Fruit fly (Drosophila melanogaster) S2 (cell line): ENCODE data around the gene CG15743.

Experiments used
- CG8478 ChIP-seq: fragments of >200 bp; optimal IDR thresholded peaks from 2 replicates; lab custom pipeline; 2018
- CTCF ChIP-seq, 2 experiments: fragments of >200 bp; optimal IDR thresholded peaks; 2 replicates each; lab custom pipeline; 2018

dm6 chrX:13272676-13273233, 12.8 kb upstream of the CG15743 start:
- TF ChIP-seq CTCF (optimal IDR thresholded peaks at IDR 0.05; lab: Kevin White, UChicago): no peak
- TF ChIP-seq CG8478: no peak
